Fruit fly (Drosophila melanogaster) whole organism, wandering third instar larva: ENCODE measurements around the gene BicD.

ENCODE experiments used
- Abd-B ChIP-seq: fragments of >200 bp; optimal IDR thresholded peaks from 2 replicates; lab custom pipeline; 2017; ENCODE audit warnings: missing biosample characterization, missing genetic modification characterization
- CG32264 ChIP-seq: fragments of 200-800 bp; sonication (Bioruptor generic); optimal IDR thresholded peaks from 2 replicates; lab custom pipeline; 2016; ENCODE audit warnings: missing biosample characterization, missing genetic modification characterization
- CG9705 ChIP-seq: fragments of 200-800 bp; sonication (Bioruptor generic); optimal IDR thresholded peaks from 2 replicates; lab custom pipeline; 2018; ENCODE audit warnings: missing biosample characterization, mild to moderate bottlenecking, missing genetic modification characterization
- Dfd ChIP-seq: fragments of >200 bp; optimal IDR thresholded peaks from 2 replicates; lab custom pipeline; 2017; ENCODE audit warnings: missing biosample characterization, missing genetic modification characterization
- GATAd ChIP-seq: sonication (Bioruptor generic); optimal IDR thresholded peaks from 2 replicates; lab custom pipeline; 2016; ENCODE audit warnings: missing biosample characterization, missing genetic modification characterization
- HLH106 ChIP-seq: fragments of 200-800 bp; optimal IDR thresholded peaks from 3 replicates; lab custom pipeline; 2019; ENCODE audit warnings: missing biosample characterization, mild to moderate bottlenecking, missing genetic modification characterization, moderate library complexity
- Hr78 ChIP-seq: fragments of >200 bp; optimal IDR thresholded peaks from 2 replicates; lab custom pipeline; 2017; ENCODE audit warnings: missing biosample characterization, missing genetic modification characterization
- Mio ChIP-seq: sonication (Bioruptor generic); optimal IDR thresholded peaks from 2 replicates; lab custom pipeline; 2016; ENCODE audit warnings: missing biosample characterization, missing genetic modification characterization
- Myc ChIP-seq: fragments of >200 bp; optimal IDR thresholded peaks from 2 replicates; lab custom pipeline; 2017
- N ChIP-seq: fragments of >200 bp; optimal IDR thresholded peaks from 2 replicates; lab custom pipeline; 2018; ENCODE audit warnings: missing biosample characterization, missing external identifiers, missing genetic modification characterization
- Rel ChIP-seq, 2 experiments: fragments of 200-800 bp; sonication (Bioruptor generic) in 1 of 2; optimal IDR thresholded peaks; 2 replicates in 1 of 2; 3 replicates in 1 of 2; lab custom pipeline; 2016 to 2019; ENCODE audit warnings: mild to moderate bottlenecking in 2 of 2, missing biosample characterization in 2 of 2, missing genetic modification characterization in 2 of 2, moderate library complexity in 1 of 2
- Sp1 ChIP-seq: fragments of 200-800 bp; sonication (Bioruptor generic); optimal IDR thresholded peaks from 3 replicates; lab custom pipeline; 2019; ENCODE audit warnings: missing biosample characterization, mild to moderate bottlenecking, missing genetic modification characterization, moderate library complexity
- Vsx2 ChIP-seq: fragments of 200-300, 225-300 bp; sonication (Bioruptor generic); optimal IDR thresholded peaks from 2 replicates; lab custom pipeline; 2018; ENCODE audit warnings: missing biosample characterization, missing genetic modification characterization; ENCODE audit not compliant: partially characterized antibody
- br ChIP-seq: fragments of 200-800 bp; sonication (Bioruptor generic); optimal IDR thresholded peaks from 2 replicates; lab custom pipeline; 2016; ENCODE audit warnings: missing biosample characterization, missing genetic modification characterization
- dl ChIP-seq, 2 experiments: fragments of 175-275, 200-275 bp in 1 of 2; fragments of 200-275 bp in 1 of 2; sonication (Bioruptor generic); optimal IDR thresholded peaks; lab custom pipeline; 2018; ENCODE audit warnings: mild to moderate bottlenecking in 2 of 2, missing biosample characterization in 2 of 2, missing genetic modification characterization in 2 of 2, moderate library complexity in 2 of 2; ENCODE audit not compliant: partially characterized antibody in 2 of 2, insufficient read depth in 1 of 2
- dmrt93B ChIP-seq: fragments of 200-800 bp; sonication (Bioruptor generic); optimal IDR thresholded peaks from 2 replicates; lab custom pipeline; 2018; ENCODE audit warnings: missing biosample characterization, mild to moderate bottlenecking, missing genetic modification characterization
- dsf ChIP-seq: sonication (Bioruptor generic); optimal IDR thresholded peaks from 2 replicates; lab custom pipeline; 2016; ENCODE audit warnings: missing biosample characterization, missing genetic modification characterization, borderline replicate concordance
- foxo ChIP-seq, 2 experiments: fragments of 200-800 bp; sonication (Bioruptor generic); optimal IDR thresholded peaks; 2 replicates in 1 of 2; 3 replicates in 1 of 2; lab custom pipeline; 2016 to 2017; ENCODE audit warnings: missing biosample characterization in 2 of 2, missing genetic modification characterization in 2 of 2
- fru ChIP-seq: fragments of 200-800 bp; sonication (Bioruptor generic); optimal IDR thresholded peaks from 3 replicates; lab custom pipeline; 2016; ENCODE audit warnings: missing biosample characterization, mild to moderate bottlenecking, missing genetic modification characterization
- h ChIP-seq: fragments of 200-800 bp; sonication (Bioruptor generic); optimal IDR thresholded peaks from 3 replicates; lab custom pipeline; 2016; ENCODE audit warnings: missing biosample characterization, mild to moderate bottlenecking, missing genetic modification characterization
- jim ChIP-seq: fragments of 175-275, 200-325 bp; sonication (Bioruptor generic); optimal IDR thresholded peaks from 2 replicates; lab custom pipeline; 2016; ENCODE audit warnings: missing biosample characterization, mild to moderate bottlenecking, missing genetic modification characterization
- lola ChIP-seq: fragments of >200 bp; optimal IDR thresholded peaks from 2 replicates; lab custom pipeline; 2017; ENCODE audit warnings: missing biosample characterization, missing genetic modification characterization
- pan ChIP-seq: fragments of >200 bp; optimal IDR thresholded peaks from 2 replicates; lab custom pipeline; 2017
- psq ChIP-seq: fragments of 200-800 bp; sonication (Bioruptor generic); optimal IDR thresholded peaks from 3 replicates; lab custom pipeline; 2017; ENCODE audit warnings: missing biosample characterization, mild to moderate bottlenecking, missing genetic modification characterization, moderate library complexity
- sage ChIP-seq: fragments of 200-800 bp; sonication (Bioruptor generic); optimal IDR thresholded peaks from 2 replicates; lab custom pipeline; 2016; ENCODE audit warnings: missing biosample characterization, mild to moderate bottlenecking, missing genetic modification characterization
- woc ChIP-seq: sonication (Bioruptor generic); optimal IDR thresholded peaks from 2 replicates; lab custom pipeline; 2016; ENCODE audit warnings: missing biosample characterization, mild to moderate bottlenecking, missing genetic modification characterization

BicD gene

DNA sequence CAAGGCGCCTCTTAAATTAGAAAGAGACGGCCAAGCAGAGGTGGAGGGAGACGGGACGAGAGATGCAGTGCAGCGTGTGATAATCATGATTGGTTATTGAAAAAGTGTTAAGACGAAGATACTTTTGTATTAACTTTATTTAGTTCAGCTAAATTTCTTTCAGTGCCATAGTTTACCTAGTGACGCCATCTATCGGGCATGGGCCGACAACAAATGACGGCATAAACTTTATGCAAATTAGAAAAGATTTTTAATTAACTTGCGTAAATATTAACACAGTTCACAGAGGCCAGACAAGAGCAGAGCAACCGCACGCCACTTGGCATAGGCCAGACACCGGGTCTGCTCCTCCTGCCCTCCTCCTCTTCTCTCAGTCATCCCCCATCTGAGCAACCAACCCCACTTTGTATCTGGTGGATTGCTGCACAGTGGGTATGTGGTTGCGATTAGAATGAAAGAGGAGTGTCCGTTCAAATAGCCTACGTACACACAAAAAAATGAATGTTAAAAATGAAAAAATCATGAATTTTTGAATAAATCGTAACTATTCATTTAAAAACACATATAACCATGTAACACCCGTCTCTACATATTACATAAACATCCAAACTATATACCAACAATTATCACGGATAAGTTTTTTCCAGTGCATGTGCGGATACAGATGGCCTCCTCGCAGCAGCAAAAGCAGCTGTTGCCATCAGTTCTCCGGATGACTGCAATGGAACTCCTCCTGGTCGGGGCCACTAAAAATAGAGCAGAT, 6.9 kb downstream of the BicD start (continued):
- no peak for TF ChIP-seq pan (lab: Kevin White, UChicago)
- TF ChIP-seq GATAd (GFP tag; lab: Kevin White, UChicago) = no peak
- no peak for TF ChIP-seq dmrt93B

DNA sequence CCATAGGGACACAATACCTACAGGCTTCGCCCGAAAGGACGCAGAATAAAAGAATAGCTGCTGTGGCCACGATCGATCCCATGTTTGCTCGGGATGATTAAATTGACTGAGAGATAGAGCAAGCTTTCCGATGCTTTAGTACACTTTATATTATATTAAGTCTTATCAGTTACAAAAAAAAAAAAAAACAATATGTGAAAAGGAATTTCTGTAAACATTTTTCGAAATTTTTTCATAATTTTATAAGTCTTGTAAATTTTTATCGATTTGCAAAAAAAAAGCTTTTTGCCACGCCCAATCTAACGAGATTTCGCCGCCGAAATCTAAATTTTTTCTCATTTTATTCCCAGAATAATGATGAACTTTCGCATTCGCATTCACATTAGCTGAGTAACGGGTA, 15.1 kb downstream of the BicD start, which contains the start of gene CG18563:
CG18563 (minus strand) TSS at position 101 of the 400 bp plus-strand sequence.
- TF ChIP-seq N (no peak), br (GFP tag; lab: Kevin White, UChicago) (no peak), HLH106 (tag; lab: Kevin White, UChicago) (no peak), foxo (GFP tag; optimal IDR thresholded peaks at IDR 0.05; lab: Kevin White, UChicago) (no peak), CG32264 (GFP tag; lab: Kevin White, UChicago) (no peak), psq (no peak), jim (no peak), dl (GFP tag; optimal IDR thresholded peaks at IDR 0.05; lab: Kevin White, UChicago; ENCODE audit: insufficient read depth in 1 of 2, partially characterized antibody in 2 of 2) (no peak), Vsx2 (GFP tag; lab: Kevin White, UChicago) (no peak), lola (GFP tag; lab: Kevin White, UChicago) (no peak), sage (GFP tag; lab: Kevin White, UChicago) (no peak), Hr78 (no peak), CG9705 (GFP tag; lab: Kevin White, UChicago) (no peak), Mio (GFP tag; lab: Kevin White, UChicago) (no peak), pan (lab: Kevin White, UChicago) (no peak), fru (GFP tag; lab: Kevin White, UChicago) (no peak), dsf (GFP tag; lab: Kevin White, UChicago) (no peak), GATAd (GFP tag; lab: Kevin White, UChicago) (no peak)

DNA sequence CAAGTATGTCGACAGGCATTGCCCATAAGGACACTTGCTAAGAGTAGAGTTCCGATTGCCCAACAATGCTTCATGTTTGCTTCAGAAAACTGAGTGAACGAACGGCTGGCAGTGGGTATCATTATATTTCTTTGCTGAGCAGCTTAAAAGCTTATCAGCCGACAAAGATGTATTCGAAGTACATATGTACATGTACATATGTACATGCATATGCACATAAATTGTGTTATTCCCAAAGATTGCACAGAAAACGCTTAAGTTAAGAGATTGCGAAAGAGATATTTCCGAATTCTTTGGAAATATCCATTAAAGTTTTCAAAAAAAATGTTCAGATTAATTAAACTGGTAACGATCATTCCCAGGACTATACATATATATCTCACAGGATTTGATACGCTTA, 17.2 kb downstream of the BicD start, which contains the start of gene SPH93:
SPH93 (minus strand) TSS at position 101 of the 400 bp plus-strand sequence.
- TF ChIP-seq Hr78 (no peak), Rel (GFP tag; optimal IDR thresholded peaks at IDR 0.05; lab: Kevin White, UChicago) (no peak), Rel (tag; optimal IDR thresholded peaks at IDR 0.05; lab: Kevin White, UChicago) (peak; percentile 89)

DNA sequence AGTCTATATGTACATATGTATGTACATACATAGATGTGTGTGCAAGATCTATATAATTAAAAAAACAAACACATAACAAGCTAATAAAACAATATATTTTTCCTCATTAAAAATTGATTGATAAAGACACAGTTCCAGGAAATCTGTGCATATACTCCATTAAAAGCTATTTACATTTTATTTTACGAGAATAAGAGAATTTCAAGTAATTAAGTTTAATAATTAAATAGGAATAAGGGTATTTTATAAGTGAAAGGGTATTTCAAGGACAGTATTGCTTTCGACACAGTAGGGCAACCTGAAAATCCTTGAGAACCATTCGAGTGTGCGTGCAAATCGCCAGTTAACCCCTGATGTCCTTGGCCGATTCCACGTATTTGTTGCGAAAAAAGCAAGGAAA, 20.4 kb downstream of the BicD start, which contains the start of gene CG5050:
CG5050 (plus strand) TSS at position 301 of the 400 bp plus-strand sequence.
- TF ChIP-seq Abd-B (GFP tag; lab: Kevin White, UChicago) (no peak), Rel (GFP tag; optimal IDR thresholded peaks at IDR 0.05; lab: Kevin White, UChicago) (no peak), Rel (tag; optimal IDR thresholded peaks at IDR 0.05; lab: Kevin White, UChicago) (no peak), Myc (lab: Kevin White, UChicago) (no peak), Mio (GFP tag; lab: Kevin White, UChicago) (no peak), CG32264 (GFP tag; lab: Kevin White, UChicago) (no peak)

DNA sequence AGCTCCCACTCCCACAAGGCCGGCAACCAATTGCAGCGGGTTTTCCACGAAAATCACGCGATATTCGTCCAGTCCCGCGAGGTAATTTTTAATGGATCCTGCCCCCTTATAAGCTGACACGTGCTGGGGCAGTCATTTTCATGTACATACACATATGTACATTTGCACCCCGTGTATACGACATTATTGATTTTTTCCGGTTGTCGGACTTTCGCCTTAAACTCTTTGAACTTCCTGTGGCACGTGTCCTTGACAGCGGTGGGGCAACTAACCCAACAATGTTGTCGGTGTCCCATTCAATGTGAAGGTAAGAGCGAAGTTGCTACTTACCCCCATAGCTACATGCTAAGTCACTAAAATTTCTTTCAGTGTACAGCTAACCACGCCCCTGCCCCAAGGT, 20.9 kb downstream of the BicD start:
- TF ChIP-seq Dfd (GFP tag; lab: Kevin White, UChicago) (no peak), dsf (GFP tag; lab: Kevin White, UChicago) (no peak), GATAd (GFP tag; lab: Kevin White, UChicago) (no peak), woc (GFP tag; lab: Kevin White, UChicago) (no peak), foxo (GFP tag; optimal IDR thresholded peaks at IDR 0.05; lab: Kevin White, UChicago) (no peak), h (GFP tag; lab: Kevin White, UChicago) (no peak), Sp1 (GFP tag; lab: Kevin White, UChicago) (no peak), N (no peak), fru (GFP tag; lab: Kevin White, UChicago) (no peak), Rel (GFP tag; optimal IDR thresholded peaks at IDR 0.05; lab: Kevin White, UChicago) (no peak), Rel (tag; optimal IDR thresholded peaks at IDR 0.05; lab: Kevin White, UChicago) (no peak)
